Worm (Caenorhabditis elegans): ENCODE data around the gene scl-24.
"Not testable (repeated sequence)": the region's sequence is repeated elsewhere in the genome, so short reads cannot be mapped to it uniquely, and the experiment has no call there.

DNA sequence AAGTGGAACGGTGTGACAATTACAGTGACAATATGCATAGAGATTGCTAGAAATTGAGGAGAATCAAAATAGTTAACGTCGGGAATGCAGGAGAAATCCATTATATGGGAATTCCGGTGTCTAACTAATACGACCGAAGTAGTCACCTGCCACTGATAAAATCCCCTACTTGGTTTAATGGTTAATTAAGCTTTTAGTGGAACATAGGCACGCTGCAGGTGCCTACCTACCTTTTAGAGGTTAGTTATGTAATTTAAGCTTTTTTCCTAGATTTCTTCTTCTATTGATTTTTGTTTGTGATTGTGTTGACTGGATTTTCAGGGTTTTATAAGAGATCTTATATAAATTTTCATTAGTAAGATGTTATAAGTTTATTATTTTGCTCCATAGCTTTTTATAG, 29.9 kb upstream of the scl-24 start, which contains the start of gene srh-203:
- not testable (repeated sequence) for TF ChIP-seq fos-1 (tag; optimal IDR thresholded peaks at IDR 0.05); ama-1 (optimal IDR thresholded peaks at IDR 0.05); mbf-1 (tag; optimal IDR thresholded peaks at IDR 0.05); R02D3.7 (tag; optimal IDR thresholded peaks at IDR 0.05); unc-39 (tag; optimal IDR thresholded peaks at IDR 0.05); F13H6.1 (tag; optimal IDR thresholded peaks at IDR 0.05); unc-55 (GFP tag; optimal IDR thresholded peaks at IDR 0.05); peb-1 (tag; optimal IDR thresholded peaks at IDR 0.05); ceh-16 (tag; optimal IDR thresholded peaks at IDR 0.05); lsy-2 (tag; optimal IDR thresholded peaks at IDR 0.05); elt-1 (tag; optimal IDR thresholded peaks at IDR 0.05); nhr-129 (tag; optimal IDR thresholded peaks at IDR 0.05)
